Worm (Caenorhabditis elegans): Measurements from ENCODE around the gene cnb-1.

The cnb-1 gene

ce11 chrV:11352893-11353292 lies 22.6 kb upstream of the cnb-1 start, which contains the start of gene npr-25:
TSS of gene npr-25 (minus strand) at chrV:11352993.
- TF ChIP-seq nhr-43 (tag; optimal IDR thresholded peaks at IDR 0.05; ENCODE audit: poor library complexity, severe bottlenecking) (no peak), pha-4 (tag; optimal IDR thresholded peaks at IDR 0.05) (no peak), fkh-10 (GFP tag; optimal IDR thresholded peaks at IDR 0.05) (no peak), hmg-11 (tag; optimal IDR thresholded peaks at IDR 0.05) (no peak), egl-27 (tag; optimal IDR thresholded peaks at IDR 0.05) (no peak), ztf-11 (tag; optimal IDR thresholded peaks at IDR 0.05) (no peak), nhr-12 (tag; optimal IDR thresholded peaks at IDR 0.05) (no peak), elt-1 (tag; optimal IDR thresholded peaks at IDR 0.05) (no peak), nhr-76 (tag; optimal IDR thresholded peaks at IDR 0.05) (no peak), lsy-12 (tag; optimal IDR thresholded peaks at IDR 0.05) (no peak), egl-5 (tag; optimal IDR thresholded peaks at IDR 0.05) (no peak)

ce11 chrV:11354264-11354663 lies 21.3 kb upstream of the cnb-1 start:
- TF ChIP-seq fos-1 (tag; optimal IDR thresholded peaks at IDR 0.05) (no peak), elt-1 (tag; optimal IDR thresholded peaks at IDR 0.05) (no peak), fkh-2 (tag; optimal IDR thresholded peaks at IDR 0.05) (no peak), nhr-11 (tag; optimal IDR thresholded peaks at IDR 0.05) (no peak), nfya-1 (tag; optimal IDR thresholded peaks at IDR 0.05; ENCODE audit: insufficient read depth) (no peak), ztf-11 (tag; optimal IDR thresholded peaks at IDR 0.05) (no peak), ceh-28 (tag; optimal IDR thresholded peaks at IDR 0.05) (no peak)

- no peak for TF ChIP-seq lsy-12 (tag; optimal IDR thresholded peaks at IDR 0.05)
- no peak for TF ChIP-seq elt-3 (tag; optimal IDR thresholded peaks at IDR 0.05)
- no peak for TF ChIP-seq R02D3.7 (tag; optimal IDR thresholded peaks at IDR 0.05)
- no peak for TF ChIP-seq eor-1 (tag; optimal IDR thresholded peaks at IDR 0.05)
- no peak for TF ChIP-seq nhr-25 (tag; optimal IDR thresholded peaks at IDR 0.05)
- no peak for TF ChIP-seq nhr-237 (tag; optimal IDR thresholded peaks at IDR 0.05)
- TF ChIP-seq ceh-9 (tag; optimal IDR thresholded peaks at IDR 0.05): no peak
- no peak for TF ChIP-seq fkh-2 (tag; optimal IDR thresholded peaks at IDR 0.05)
- TF ChIP-seq ama-1 (optimal IDR thresholded peaks at IDR 0.05): no peak
- no peak for TF ChIP-seq egl-5 (tag; optimal IDR thresholded peaks at IDR 0.05)
Observed at ce11 chrV:11363575-11363974, 12.0 kb upstream of the cnb-1 start.

- no peak for TF ChIP-seq jun-1 (tag; optimal IDR thresholded peaks at IDR 0.05)
- TF ChIP-seq pqm-1 (tag; optimal IDR thresholded peaks at IDR 0.05): no peak
- no peak for TF ChIP-seq ceh-9 (tag; optimal IDR thresholded peaks at IDR 0.05)
- TF ChIP-seq nhr-237 (tag; optimal IDR thresholded peaks at IDR 0.05): no peak
- no peak for TF ChIP-seq fkh-10 (GFP tag; optimal IDR thresholded peaks at IDR 0.05)
- TF ChIP-seq ceh-82 (tag; optimal IDR thresholded peaks at IDR 0.05): no peak
- TF ChIP-seq nhr-12 (tag; optimal IDR thresholded peaks at IDR 0.05): no peak
- no peak for TF ChIP-seq nhr-76 (tag; optimal IDR thresholded peaks at IDR 0.05)
Observed at ce11 chrV:11366129-11366528, 9.4 kb upstream of the cnb-1 start, which contains the start of gene dop-5. TSS of gene dop-5 (minus strand) at chrV:11366229.

- no peak for TF ChIP-seq snpc-4 (tag; optimal IDR thresholded peaks at IDR 0.05)
- no peak for TF ChIP-seq nhr-237 (tag; optimal IDR thresholded peaks at IDR 0.05)
- TF ChIP-seq elt-1 (tag; optimal IDR thresholded peaks at IDR 0.05): no peak
- TF ChIP-seq mml-1 (tag; optimal IDR thresholded peaks at IDR 0.05): no peak
- TF ChIP-seq ama-1 (optimal IDR thresholded peaks at IDR 0.05): no peak
- TF ChIP-seq daf-12 (tag; optimal IDR thresholded peaks at IDR 0.05): no peak
- no peak for TF ChIP-seq eor-1 (tag; optimal IDR thresholded peaks at IDR 0.05)
- TF ChIP-seq mdl-1 (tag; optimal IDR thresholded peaks at IDR 0.05): no peak
- TF ChIP-seq nhr-12 (tag; optimal IDR thresholded peaks at IDR 0.05): no peak
- no peak for TF ChIP-seq fkh-2 (tag; optimal IDR thresholded peaks at IDR 0.05)
- no peak for TF ChIP-seq lin-39 (tag; optimal IDR thresholded peaks at IDR 0.05)
- no peak for TF ChIP-seq egl-5 (tag; optimal IDR thresholded peaks at IDR 0.05)
- TF ChIP-seq pqm-1 (tag; optimal IDR thresholded peaks at IDR 0.05): no peak
- TF ChIP-seq nhr-77 (tag; optimal IDR thresholded peaks at IDR 0.05): no peak
- no peak for TF ChIP-seq unc-62 (GFP tag; optimal IDR thresholded peaks at IDR 0.05)
Observed at ce11 chrV:11372284-11372878, 3.2 kb upstream of the cnb-1 start.

All from whole organism, L3 larva.